Worm (Caenorhabditis elegans): ENCODE measurements around the gene grl-14.

grl-14 gene

DNA sequence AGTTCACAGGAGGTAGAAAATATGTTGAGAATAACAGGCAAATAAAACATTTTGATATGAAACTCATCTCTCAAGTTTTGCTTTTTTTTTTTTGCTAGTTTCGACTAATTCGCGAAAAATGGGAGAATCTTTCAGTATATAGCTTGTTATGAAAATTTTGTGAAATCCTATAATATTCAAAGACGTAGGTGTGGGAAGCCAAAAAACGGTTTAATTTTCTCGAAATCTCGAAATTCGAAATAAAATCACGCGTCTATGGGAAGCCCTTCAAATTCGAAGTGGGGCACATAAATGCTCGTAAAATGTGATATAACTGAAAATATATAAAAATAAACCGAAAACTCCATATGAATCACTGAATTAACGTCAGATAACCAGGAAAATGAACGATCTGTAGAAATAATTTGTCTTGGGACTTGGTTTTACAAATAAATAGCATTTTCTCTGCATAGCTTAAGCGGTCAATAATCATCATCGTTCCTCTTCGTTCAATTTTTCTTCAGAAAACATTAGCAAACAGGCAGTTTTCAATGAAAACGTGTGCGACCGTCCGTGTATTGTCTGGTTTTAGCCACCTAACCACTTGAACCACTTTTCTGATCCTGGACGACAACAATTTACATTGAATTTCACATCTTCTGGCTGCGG is at the start of gene grl-14, which contains the start of gene gcy-22:
Gene grl-14 (plus strand): TSS at position 598 of the 648 bp plus-strand sequence.
Gene gcy-22 (minus strand): TSS at position 101 of the 648 bp plus-strand sequence.
- no peak for TF ChIP-seq unc-62 (GFP tag; optimal IDR thresholded peaks at IDR 0.05)

ce11 chrV:20776761-20777160 is 48.6 kb upstream of the grl-14 start:
- TF ChIP-seq unc-62 (GFP tag; optimal IDR thresholded peaks at IDR 0.05) = no peak

DNA sequence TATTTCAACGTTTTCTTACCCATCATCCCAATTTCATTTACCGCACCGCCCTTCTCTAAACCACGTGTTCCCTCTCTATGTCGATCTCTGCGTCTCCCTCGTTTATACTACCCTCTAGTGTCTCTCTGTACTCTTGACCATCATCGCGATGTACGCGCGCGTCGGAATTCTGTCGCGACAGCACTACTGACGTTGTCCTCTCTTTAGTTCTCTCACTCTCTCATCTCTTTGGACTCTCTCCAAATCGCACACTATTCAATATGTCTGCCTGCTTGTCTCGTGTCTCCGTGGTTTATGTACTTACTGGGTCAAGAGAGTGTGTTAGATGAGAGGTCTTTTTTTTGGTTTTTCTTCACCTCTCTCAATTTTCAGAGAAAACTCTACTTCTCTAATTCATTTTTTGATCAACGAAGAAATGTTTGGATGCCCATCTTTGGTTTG is 47.1 kb upstream of the grl-14 start:
- no peak for TF ChIP-seq unc-62 (GFP tag; optimal IDR thresholded peaks at IDR 0.05)

DNA sequence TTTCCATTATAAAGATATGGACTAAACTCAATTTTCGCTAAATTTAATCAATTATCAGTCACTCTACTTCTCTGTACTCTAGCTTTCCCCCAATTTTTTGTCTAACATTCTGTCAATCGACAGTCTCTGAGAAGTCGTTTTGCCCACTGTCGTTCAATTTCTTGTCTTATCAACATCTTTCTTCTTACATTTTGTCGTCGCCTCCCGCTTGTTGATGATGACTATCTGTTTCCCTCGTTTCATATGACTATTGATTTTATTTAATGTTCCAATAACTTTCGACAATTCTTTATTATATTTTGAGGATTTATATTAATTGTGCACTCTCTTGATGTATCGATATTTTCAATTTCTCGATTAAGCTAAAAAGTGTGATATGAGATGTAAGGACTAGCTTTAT is 46.5 kb upstream of the grl-14 start:
- no peak for TF ChIP-seq unc-62 (GFP tag; optimal IDR thresholded peaks at IDR 0.05)

DNA sequence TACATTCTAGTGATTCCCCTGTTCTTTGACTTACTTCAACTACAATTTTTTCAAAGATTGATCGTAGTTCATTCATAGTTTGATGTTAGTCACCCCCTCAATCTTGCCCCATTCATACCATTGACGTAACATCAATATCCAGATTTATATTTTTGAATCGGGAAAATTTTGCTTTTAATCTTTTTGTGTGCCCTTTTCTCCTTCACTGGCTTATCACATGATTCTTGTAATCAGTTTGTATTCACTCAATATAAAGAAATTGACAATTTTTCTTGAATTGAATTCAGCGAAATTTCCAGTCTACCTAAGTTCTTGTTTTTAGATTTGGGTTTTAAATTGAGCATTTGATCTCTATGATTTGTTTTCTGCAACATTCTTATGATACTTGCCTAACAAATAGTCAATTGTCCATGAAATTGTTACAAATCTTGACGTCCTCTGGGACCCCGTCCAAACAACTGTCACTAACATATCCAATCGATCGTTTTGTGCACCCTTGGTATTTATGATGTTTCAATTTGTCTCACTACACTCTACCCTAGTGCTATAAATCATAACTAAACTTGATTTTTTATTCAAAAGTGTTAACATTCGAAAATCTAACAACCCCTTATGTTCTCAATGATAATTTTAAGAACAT is 45.5 kb upstream of the grl-14 start:
- no peak for TF ChIP-seq unc-62 (GFP tag; optimal IDR thresholded peaks at IDR 0.05)

DNA sequence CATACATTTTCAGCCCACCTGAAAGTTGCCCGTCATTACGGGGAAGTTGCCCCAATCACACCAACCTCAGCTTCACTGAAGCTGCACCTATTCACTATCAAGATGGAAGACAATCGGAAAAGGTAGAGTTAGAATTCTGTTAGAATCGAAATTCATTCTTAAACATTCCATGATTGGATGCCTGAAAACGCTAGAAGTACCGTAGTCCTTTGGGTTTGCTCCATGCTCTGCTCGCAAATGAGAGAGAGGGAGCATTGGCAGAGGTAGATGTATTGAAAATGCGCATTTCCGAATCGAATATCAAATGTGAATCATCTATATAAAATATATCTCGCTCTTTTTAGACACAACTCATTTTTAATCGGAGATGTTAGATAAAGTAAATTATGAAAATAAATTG is 45.0 kb upstream of the grl-14 start, which contains the start of gene hif-1:
Gene hif-1 (plus strand): TSS at position 8 of the 400 bp plus-strand sequence.
- TF ChIP-seq unc-62 (GFP tag; optimal IDR thresholded peaks at IDR 0.05) = no peak

DNA sequence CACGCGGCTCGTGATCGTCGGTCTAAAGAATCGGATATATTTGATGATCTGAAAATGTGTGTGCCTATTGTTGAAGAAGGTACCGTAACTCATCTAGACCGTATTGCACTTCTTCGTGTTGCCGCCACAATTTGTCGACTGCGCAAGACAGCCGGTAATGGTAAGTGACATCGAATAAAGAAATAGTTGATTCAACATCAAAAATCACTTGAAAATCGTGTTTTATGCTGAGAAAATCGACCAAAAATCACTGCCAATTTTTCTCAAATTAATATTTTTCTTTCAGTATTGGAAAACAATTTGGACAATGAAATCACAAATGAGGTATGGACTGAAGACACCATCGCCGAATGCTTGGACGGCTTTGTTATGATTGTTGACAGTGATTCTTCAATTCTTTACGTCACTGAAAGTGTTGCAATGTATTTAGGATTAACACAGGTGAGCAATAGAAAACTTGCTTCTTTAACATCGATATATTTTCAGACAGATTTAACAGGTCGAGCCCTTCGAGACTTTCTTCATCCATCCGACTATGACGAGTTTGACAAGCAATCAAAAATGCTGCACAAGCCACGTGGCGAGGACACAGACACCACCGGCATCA is 43.9 kb upstream of the grl-14 start:
- no peak for TF ChIP-seq unc-62 (GFP tag; optimal IDR thresholded peaks at IDR 0.05)

DNA sequence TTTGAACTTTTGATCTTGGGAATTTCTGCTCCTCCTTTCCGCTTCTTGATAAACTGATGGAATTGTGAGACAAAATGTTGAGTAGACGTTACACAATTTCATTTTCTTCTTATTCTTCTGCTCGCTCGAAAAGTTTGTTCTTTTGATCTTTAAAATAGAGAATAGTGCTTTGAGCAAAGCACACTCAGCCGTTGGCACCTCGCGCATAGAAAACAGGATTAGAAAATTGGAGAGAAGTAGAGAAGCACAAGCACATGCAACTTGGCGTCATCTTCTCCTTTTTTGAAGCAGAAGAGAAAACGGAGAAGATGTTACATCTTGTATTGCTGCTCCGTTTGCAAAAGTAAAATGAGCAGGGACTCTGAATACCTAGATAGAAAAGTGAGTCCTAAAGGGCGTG is 43.2 kb upstream of the grl-14 start:
- TF ChIP-seq unc-62 (GFP tag; optimal IDR thresholded peaks at IDR 0.05) = no peak

DNA sequence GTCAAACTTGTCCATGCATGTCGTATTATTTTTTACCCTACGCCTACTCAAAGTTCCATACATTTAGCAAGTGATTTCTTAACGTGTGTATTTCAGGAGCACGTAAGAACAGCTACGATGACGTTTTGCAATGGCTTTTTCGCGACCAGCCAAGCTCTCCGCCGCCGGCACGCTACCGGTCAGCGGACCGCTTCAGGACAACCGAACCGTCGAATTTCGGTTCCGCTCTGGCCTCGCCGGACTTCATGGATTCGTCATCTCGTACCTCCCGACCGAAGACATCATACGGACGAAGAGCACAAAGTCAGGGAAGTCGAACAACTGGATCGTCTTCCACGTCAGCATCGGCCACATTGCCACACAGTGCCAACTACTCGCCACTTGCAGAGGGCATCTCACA is 41.7 kb upstream of the grl-14 start:
- TF ChIP-seq unc-62 (GFP tag; optimal IDR thresholded peaks at IDR 0.05) = no peak

- TF ChIP-seq unc-62 (GFP tag; optimal IDR thresholded peaks at IDR 0.05) = no peak
These were observed 40.1 kb upstream of the grl-14 start for ce11 chrV:20785050-20785847.

- TF ChIP-seq unc-62 (GFP tag; optimal IDR thresholded peaks at IDR 0.05) = no peak
These were observed 39.5 kb upstream of the grl-14 start for ce11 chrV:20785848-20786225.

- TF ChIP-seq unc-62 (GFP tag; optimal IDR thresholded peaks at IDR 0.05) = no peak
These were observed 36.3 kb upstream of the grl-14 start, which contains the start of gene tpan-1 for ce11 chrV:20789105-20789504. TSS of gene tpan-1 (plus strand) at chrV:20789502.

DNA sequence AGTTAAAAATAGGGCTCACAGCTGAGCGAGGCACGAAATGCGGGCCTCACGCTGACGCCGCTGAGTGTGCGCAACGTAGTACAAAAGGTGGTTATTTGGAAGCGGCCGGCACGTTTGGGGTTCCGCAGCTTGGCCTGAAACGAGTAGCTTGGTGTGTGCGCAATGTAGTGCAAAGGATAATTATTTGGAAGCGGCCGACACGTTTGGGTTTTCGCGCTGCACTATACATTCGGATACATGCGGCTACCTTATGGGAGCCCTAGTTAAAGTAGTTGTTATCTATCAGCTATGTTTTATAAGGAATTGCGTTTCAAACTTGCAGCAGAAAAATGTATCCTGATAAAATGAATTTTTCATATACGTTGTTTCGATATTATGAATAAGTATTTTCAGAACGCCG is 35.3 kb upstream of the grl-14 start, which contains the start of gene Y44A6D.1:
Gene Y44A6D.1 (minus strand): TSS at position 23 of the 400 bp plus-strand sequence.
- no peak for TF ChIP-seq unc-62 (GFP tag; optimal IDR thresholded peaks at IDR 0.05)

ce11 chrV:20790616-20791015 is 34.7 kb upstream of the grl-14 start:
- TF ChIP-seq unc-62 (GFP tag; optimal IDR thresholded peaks at IDR 0.05) = no peak

ce11 chrV:20792371-20792890 is 32.9 kb upstream of the grl-14 start, which contains the start of gene Y44A6D.3:
TSS of gene Y44A6D.3 (minus strand) at chrV:20792421.
- no peak for TF ChIP-seq unc-62 (GFP tag; optimal IDR thresholded peaks at IDR 0.05)

ce11 chrV:20793761-20794160 is 31.6 kb upstream of the grl-14 start:
- no peak for TF ChIP-seq unc-62 (GFP tag; optimal IDR thresholded peaks at IDR 0.05)

Measured in whole organism, dauer.